Fruit fly (Drosophila melanogaster) whole organism, adult: ENCODE results near the gene CG17544.

Experiments used
- Mnt ChIP-seq: fragments of 200-800 bp; sonication (Bioruptor generic); optimal IDR thresholded peaks from 2 replicates; lab custom pipeline; 2016; ENCODE audit warnings: missing biosample characterization, mild to moderate bottlenecking, missing genetic modification characterization
- ovo ChIP-seq: fragments of 200-800 bp; sonication (Bioruptor generic); optimal IDR thresholded peaks from 2 replicates; lab custom pipeline; 2016; ENCODE audit warnings: missing biosample characterization, missing genetic modification characterization

DNA sequence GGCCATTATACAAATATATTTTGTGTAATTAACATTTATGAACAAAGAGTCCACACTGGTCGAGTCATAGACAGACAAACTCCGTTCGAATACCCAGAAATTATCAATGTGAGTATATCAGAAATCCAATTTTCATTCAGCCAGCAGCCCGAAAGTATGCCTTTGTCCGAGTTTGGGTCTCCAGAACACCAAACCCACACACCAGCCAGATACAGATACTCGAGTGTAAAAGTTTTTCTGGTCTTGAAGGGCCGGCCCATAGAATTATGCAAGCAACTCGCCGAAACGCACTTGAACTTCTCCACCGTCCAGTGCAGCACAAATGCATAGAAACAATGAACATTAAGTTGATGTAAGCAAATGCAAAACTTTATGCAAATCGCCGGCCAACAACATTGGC lies 19.7 kb downstream of the CG17544 start:
- TF ChIP-seq ovo (GFP tag; lab: Kevin White, UChicago) (no peak), Mnt (GFP tag; lab: Kevin White, UChicago) (no peak)
